Fruit fly (Drosophila melanogaster) whole organism, embryonic: ENCODE results near the gene CG15764.

ENCODE experiments used
- Ada2b ChIP-seq: fragments of 200-800 bp; sonication (Bioruptor generic); IDR thresholded peaks from 2 replicates; pipeline ENCODE4 v1.3.6; 2022; ENCODE audit warnings: missing biosample characterization, missing genetic modification characterization
- Atf6 ChIP-seq: fragments of 200-800 bp; sonication (Bioruptor generic); IDR thresholded peaks from 2 replicates; pipeline ENCODE4 v1.3.6; 2022; ENCODE audit warnings: missing biosample characterization, missing genetic modification characterization
- B-H1 ChIP-seq: fragments of 200-800 bp; sonication (Bioruptor generic); IDR thresholded peaks from 3 replicates; pipeline ENCODE4 v1.3.6; 2022; ENCODE audit warnings: missing biosample characterization, missing genetic modification characterization
- Blimp-1 ChIP-seq: fragments of 200-800 bp; sonication (Bioruptor generic); optimal IDR thresholded peaks from 3 replicates; lab custom pipeline; 2018; ENCODE audit warnings: missing biosample characterization, missing genetic modification characterization, mild to moderate bottlenecking, moderate library complexity, missing genetic modification reagents
- BtbVII ChIP-seq: fragments of 200-800 bp; sonication (Bioruptor generic); optimal IDR thresholded peaks from 3 replicates; lab custom pipeline; 2017; ENCODE audit warnings: missing biosample characterization, mild to moderate bottlenecking, missing genetic modification characterization
- CG10565 ChIP-seq: fragments of 200-800 bp; sonication (Bioruptor generic); optimal IDR thresholded peaks from 3 replicates; lab custom pipeline; 2016; ENCODE audit warnings: missing biosample characterization, mild to moderate bottlenecking, missing genetic modification characterization
- CG11456 ChIP-seq: fragments of 200-800 bp; sonication (Bioruptor generic); IDR thresholded peaks from 3 replicates; pipeline ENCODE4 v1.3.6; 2022; ENCODE audit warnings: missing biosample characterization, missing genetic modification characterization
- CG11504 ChIP-seq: fragments of 200-800 bp; sonication (Bioruptor generic); optimal IDR thresholded peaks from 3 replicates; lab custom pipeline; 2019; ENCODE audit warnings: missing biosample characterization, mild to moderate bottlenecking, missing genetic modification characterization, moderate library complexity
- CG13296 ChIP-seq: fragments of 200-800 bp; sonication (Bioruptor generic); optimal IDR thresholded peaks from 3 replicates; lab custom pipeline; 2018; ENCODE audit warnings: missing biosample characterization, mild to moderate bottlenecking, missing genetic modification characterization
- CG1792 ChIP-seq: fragments of 200-800 bp; sonication (Bioruptor generic); optimal IDR thresholded peaks from 2 replicates; lab custom pipeline; 2016; ENCODE audit warnings: missing biosample characterization, missing genetic modification characterization
- CG18262 ChIP-seq: fragments of 200-800 bp; optimal IDR thresholded peaks from 3 replicates; lab custom pipeline; 2019; ENCODE audit warnings: missing biosample characterization, mild to moderate bottlenecking, missing genetic modification characterization, moderate library complexity
- CG2120 ChIP-seq: fragments of 200-800 bp; sonication (Bioruptor generic); optimal IDR thresholded peaks from 3 replicates; lab custom pipeline; 2016; ENCODE audit warnings: missing biosample characterization, missing genetic modification characterization
- CG2678 ChIP-seq: fragments of 200-800 bp; sonication (Bioruptor generic); optimal IDR thresholded peaks from 3 replicates; lab custom pipeline; 2019; ENCODE audit warnings: missing biosample characterization, mild to moderate bottlenecking, missing genetic modification characterization, moderate library complexity
- CG2712 ChIP-seq: fragments of 200-800 bp; optimal IDR thresholded peaks from 3 replicates; lab custom pipeline; 2019; ENCODE audit warnings: missing biosample characterization, mild to moderate bottlenecking, missing genetic modification characterization, moderate library complexity
- CG3838 ChIP-seq: fragments of 200-800 bp; sonication (Bioruptor generic); optimal IDR thresholded peaks from 3 replicates; lab custom pipeline; 2016; ENCODE audit warnings: missing biosample characterization, missing genetic modification characterization
- CG4617 ChIP-seq: fragments of 200-800 bp; sonication (Bioruptor generic); optimal IDR thresholded peaks from 3 replicates; lab custom pipeline; 2016; ENCODE audit warnings: missing biosample characterization, missing genetic modification characterization, borderline replicate concordance
- CG9727 ChIP-seq: fragments of 200-800 bp; sonication (Bioruptor generic); optimal IDR thresholded peaks from 3 replicates; lab custom pipeline; 2017; ENCODE audit warnings: missing biosample characterization, mild to moderate bottlenecking, missing genetic modification characterization
- CG9797 ChIP-seq: fragments of 200-800 bp; sonication (Bioruptor generic); optimal IDR thresholded peaks from 3 replicates; lab custom pipeline; 2018; ENCODE audit warnings: missing biosample characterization, mild to moderate bottlenecking, missing genetic modification characterization
- CG9932 ChIP-seq: fragments of 200-800 bp; sonication (Bioruptor generic); IDR thresholded peaks from 2 replicates; pipeline ENCODE4 v1.3.6; 2022; ENCODE audit warnings: missing biosample characterization, missing genetic modification characterization
- CoRest ChIP-seq: fragments of 200-800 bp; sonication (Bioruptor generic); optimal IDR thresholded peaks from 3 replicates; lab custom pipeline; 2018; ENCODE audit warnings: missing biosample characterization, mild to moderate bottlenecking, missing genetic modification characterization, moderate library complexity
- D19B ChIP-seq: fragments of 200-800 bp; sonication (Bioruptor generic); optimal IDR thresholded peaks from 2 replicates; lab custom pipeline; 2017; ENCODE audit warnings: missing biosample characterization, mild to moderate bottlenecking, missing genetic modification characterization
- Dbx ChIP-seq: fragments of 200-800 bp; sonication (Bioruptor generic); IDR thresholded peaks from 3 replicates; pipeline ENCODE4 v1.3.6; 2022; ENCODE audit warnings: missing biosample characterization, missing genetic modification characterization
- ERR ChIP-seq: fragments of 200-800 bp; sonication (Bioruptor generic); optimal IDR thresholded peaks from 2 replicates; lab custom pipeline; 2016; ENCODE audit warnings: missing biosample characterization, missing genetic modification characterization
- HLH4C ChIP-seq: fragments of 200-800 bp; sonication (Bioruptor generic); IDR thresholded peaks from 3 replicates; pipeline ENCODE4 v1.3.6; 2022; ENCODE audit warnings: missing biosample characterization, missing genetic modification characterization; ENCODE audit not compliant: partially characterized antibody
- Mad ChIP-seq: fragments of 200-800 bp; sonication (Bioruptor generic); optimal IDR thresholded peaks from 2 replicates; lab custom pipeline; 2016; ENCODE audit warnings: missing biosample characterization, missing genetic modification characterization
- Nf-YB ChIP-seq: fragments of 200-800 bp; sonication (Bioruptor generic); optimal IDR thresholded peaks from 3 replicates; lab custom pipeline; 2019; ENCODE audit warnings: missing biosample characterization, mild to moderate bottlenecking, missing genetic modification characterization, moderate library complexity
- Opbp ChIP-seq: fragments of 200-800 bp; sonication (Bioruptor generic); IDR thresholded peaks from 3 replicates; pipeline ENCODE4 v1.3.6; 2022; ENCODE audit warnings: missing biosample characterization, missing genetic modification characterization; ENCODE audit not compliant: partially characterized antibody
- Rx ChIP-seq: fragments of 200-800 bp; sonication (Bioruptor generic); IDR thresholded peaks from 2 replicates; pipeline ENCODE4 v1.3.6; 2022; ENCODE audit warnings: missing biosample characterization, missing genetic modification characterization
- Six4 ChIP-seq: fragments of 200-800 bp; sonication (Bioruptor generic); optimal IDR thresholded peaks from 2 replicates; lab custom pipeline; 2016; ENCODE audit warnings: missing biosample characterization, missing genetic modification characterization
- Sox102F ChIP-seq: fragments of 200-800 bp; sonication (Bioruptor generic); optimal IDR thresholded peaks from 2 replicates; lab custom pipeline; 2018; ENCODE audit warnings: missing biosample characterization, mild to moderate bottlenecking, missing genetic modification characterization, moderate library complexity
- crol ChIP-seq: fragments of 200-800 bp; sonication (Bioruptor generic); IDR thresholded peaks from 2 replicates; pipeline ENCODE4 v1.3.6; 2022; ENCODE audit warnings: missing biosample characterization, missing genetic modification characterization
- crp ChIP-seq, 2 experiments: fragments of 200-800 bp; sonication (Bioruptor generic); optimal IDR thresholded peaks; 2 replicates in 1 of 2; 3 replicates in 1 of 2; lab custom pipeline; 2017; ENCODE audit warnings: missing biosample characterization in 2 of 2, missing genetic modification characterization in 2 of 2, mild to moderate bottlenecking in 1 of 2, moderate library complexity in 1 of 2
- disco-r ChIP-seq: fragments of 200-800 bp; sonication (Bioruptor generic); optimal IDR thresholded peaks from 2 replicates; lab custom pipeline; 2016; ENCODE audit warnings: missing biosample characterization, missing genetic modification characterization
- dmrt11E ChIP-seq: fragments of 200-800 bp; sonication (Bioruptor generic); optimal IDR thresholded peaks from 3 replicates; lab custom pipeline; 2018; ENCODE audit warnings: missing biosample characterization, mild to moderate bottlenecking, missing genetic modification characterization, moderate library complexity
- eve ChIP-seq, 2 experiments: fragments of >200 bp; optimal IDR thresholded peaks; 2 replicates each; lab custom pipeline; 2017; ENCODE audit warnings: missing biosample characterization in 2 of 2, missing genetic modification characterization in 2 of 2
- gem ChIP-seq: fragments of 200-800 bp; sonication (Bioruptor generic); optimal IDR thresholded peaks from 2 replicates; lab custom pipeline; 2019; ENCODE audit warnings: missing biosample characterization, mild to moderate bottlenecking, missing genetic modification characterization, moderate library complexity
- h ChIP-seq: fragments of >200 bp; optimal IDR thresholded peaks from 2 replicates; lab custom pipeline; 2017
- hb ChIP-seq: fragments of 200-800 bp; sonication (Bioruptor generic); IDR thresholded peaks from 3 replicates; pipeline ENCODE4 v1.3.6; 2022; ENCODE audit warnings: missing biosample characterization, missing genetic modification characterization; ENCODE audit not compliant: partially characterized antibody
- kni ChIP-seq: fragments of 200-800 bp; sonication (Bioruptor generic); optimal IDR thresholded peaks from 3 replicates; lab custom pipeline; 2017; ENCODE audit warnings: mild to moderate bottlenecking, missing biosample characterization, missing genetic modification reagents, missing genetic modification characterization
- luna ChIP-seq: fragments of 200-800 bp; sonication (Bioruptor generic); optimal IDR thresholded peaks from 2 replicates; lab custom pipeline; 2016; ENCODE audit warnings: missing biosample characterization, missing genetic modification characterization
- nmo ChIP-seq: fragments of 200-800 bp; sonication (Bioruptor generic); optimal IDR thresholded peaks from 2 replicates; lab custom pipeline; 2018; ENCODE audit warnings: missing biosample characterization, mild to moderate bottlenecking, missing genetic modification characterization, moderate library complexity
- p53 ChIP-seq: fragments of 200-800 bp; sonication (Bioruptor generic); optimal IDR thresholded peaks from 2 replicates; lab custom pipeline; 2016; ENCODE audit warnings: missing biosample characterization, missing genetic modification characterization
- peb ChIP-seq: fragments of 200-800 bp; sonication (Bioruptor generic); IDR thresholded peaks from 2 replicates; pipeline ENCODE4 v1.3.6; 2022; ENCODE audit warnings: missing biosample characterization, missing genetic modification characterization
- pfk ChIP-seq: fragments of 200-800 bp; sonication (Bioruptor generic); optimal IDR thresholded peaks from 2 replicates; lab custom pipeline; 2018; ENCODE audit warnings: missing biosample characterization, mild to moderate bottlenecking, missing genetic modification characterization, moderate library complexity
- pita ChIP-seq: fragments of 200-800 bp; sonication (Bioruptor generic); optimal IDR thresholded peaks from 2 replicates; lab custom pipeline; 2017; ENCODE audit warnings: missing biosample characterization, mild to moderate bottlenecking, missing genetic modification characterization
- pnt ChIP-seq: fragments of 200-800 bp; sonication (Bioruptor generic); optimal IDR thresholded peaks from 3 replicates; lab custom pipeline; 2016; ENCODE audit warnings: missing biosample characterization, missing genetic modification characterization
- repo ChIP-seq: fragments of 200-800 bp; sonication (Bioruptor generic); optimal IDR thresholded peaks from 2 replicates; lab custom pipeline; 2016; ENCODE audit warnings: missing biosample characterization, missing genetic modification characterization
- ssp ChIP-seq: fragments of 200-800 bp; sonication (Bioruptor generic); IDR thresholded peaks from 2 replicates; pipeline ENCODE4 v1.3.6; 2022; ENCODE audit warnings: missing biosample characterization, missing genetic modification characterization
- tgo ChIP-seq: fragments of 200-800 bp; sonication (Bioruptor generic); IDR thresholded peaks from 3 replicates; pipeline ENCODE4 v1.3.6; 2022; ENCODE audit warnings: missing biosample characterization, missing genetic modification characterization

CG15764 gene

dm6 chrX:5896809-5897700 is 28.2 kb downstream of the CG15764 start (continued):
- TF ChIP-seq Blimp-1 (GFP tag; lab: Kevin White, UChicago): peak; percentile 29
- no peak for TF ChIP-seq HLH4C (GFP tag; lab: Robert Waterston, UW)
- no peak for TF ChIP-seq CG13296 (GFP tag; lab: Kevin White, UChicago)
- no peak for TF ChIP-seq CG4617 (GFP tag; lab: Kevin White, UChicago)
- no peak for TF ChIP-seq repo (GFP tag; lab: Kevin White, UChicago)
- TF ChIP-seq BtbVII (GFP tag; lab: Kevin White, UChicago): peak; percentile 6
- TF ChIP-seq CG10565 (GFP tag; lab: Kevin White, UChicago): no peak
- peak; percentile 44 for TF ChIP-seq nmo (GFP tag; lab: Kevin White, UChicago)
- 0 out of 2 replicates have a peak, but pooled peaks have one; percentile 4 for TF ChIP-seq Ada2b
- TF ChIP-seq h (lab: Kevin White, UChicago): no peak
- TF ChIP-seq pnt: no peak
- peak; percentile 13 for TF ChIP-seq CG2712 (tag; lab: Kevin White, UChicago)
- peak; percentile 44 for TF ChIP-seq CG11504 (tag; lab: Kevin White, UChicago)
- no peak for TF ChIP-seq CG11456
- 0 out of 2 replicates have a peak, but pooled peaks have one; percentile 36 for TF ChIP-seq Atf6
- TF ChIP-seq Sox102F (GFP tag; lab: Kevin White, UChicago): peak; percentile 53
- TF ChIP-seq B-H1 (GFP tag; lab: Robert Waterston, UW): no peak
- TF ChIP-seq gem: peak; percentile 53
- TF ChIP-seq Mad (GFP tag; lab: Kevin White, UChicago): no peak
- no peak for TF ChIP-seq hb
- TF ChIP-seq pita (GFP tag; lab: Kevin White, UChicago): no peak
- no peak; the same call in 1 of the 2 replicates for TF ChIP-seq crol (GFP tag; lab: Robert Waterston, UW)
- TF ChIP-seq Rx: 0 out of 2 replicates have a peak, but pooled peaks have one; percentile 33
- TF ChIP-seq peb (GFP tag; lab: Robert Waterston, UW): no peak
- peak; percentile 28 for TF ChIP-seq CG2678 (tag; lab: Kevin White, UChicago)
- TF ChIP-seq D19B (GFP tag; lab: Kevin White, UChicago): no peak
- no peak for TF ChIP-seq Opbp (GFP tag; lab: Robert Waterston, UW)
- TF ChIP-seq Dbx (GFP tag; lab: Robert Waterston, UW): no peak
- no peak for TF ChIP-seq ssp
- TF ChIP-seq dmrt11E (tag; lab: Kevin White, UChicago): peak; percentile 1
- no peak for TF ChIP-seq eve (GFP tag; optimal IDR thresholded peaks at IDR 0.05; lab: Kevin White, UChicago)
- no peak; the same call in 1 of the 2 replicates for TF ChIP-seq CG9932 (GFP tag; lab: Robert Waterston, UW)
- no peak for TF ChIP-seq CG9727 (GFP tag; lab: Kevin White, UChicago)
- TF ChIP-seq CG18262 (tag; lab: Kevin White, UChicago): peak; percentile 3
- no peak for TF ChIP-seq luna (GFP tag; lab: Kevin White, UChicago)
- peak; percentile 20; the same call in 1 of the 3 replicates for TF ChIP-seq tgo (GFP tag; lab: Robert Waterston, UW)
- no peak for TF ChIP-seq Six4
- TF ChIP-seq pfk: no peak
- peak; percentile 7 for TF ChIP-seq CoRest (tag; lab: Kevin White, UChicago)
- no peak for TF ChIP-seq kni (GFP tag; lab: Kevin White, UChicago)
- no peak for TF ChIP-seq Nf-YB
- TF ChIP-seq CG1792 (GFP tag; lab: Kevin White, UChicago): no peak
- no peak for TF ChIP-seq CG9797
- TF ChIP-seq CG2120 (GFP tag; lab: Kevin White, UChicago): peak; percentile 46
- TF ChIP-seq disco-r: no peak
- TF ChIP-seq crp (GFP tag; optimal IDR thresholded peaks at IDR 0.05; lab: Kevin White, UChicago): no peak
- TF ChIP-seq p53: peak; percentile 67
- TF ChIP-seq ERR (GFP tag; lab: Kevin White, UChicago): no peak
- no peak for TF ChIP-seq CG3838
